Worm (Caenorhabditis elegans) whole organism, L4/young adult: ENCODE measurements around the gene F17C11.12.

ENCODE experiments used
- W03F9.2 ChIP-seq: fragments of 150-350 bp; optimal IDR thresholded peaks from 2 replicates; lab custom pipeline; 2014; ENCODE audit warnings: missing biosample characterization, missing genetic modification characterization
- him-1 ChIP-seq: sonication (generic microtip); optimal IDR thresholded peaks from 2 replicates; lab custom pipeline; 2016; ENCODE audit warnings: missing genotype, missing genetic modification reagents, missing genetic modification characterization, missing compliant biosample characterization

DNA sequence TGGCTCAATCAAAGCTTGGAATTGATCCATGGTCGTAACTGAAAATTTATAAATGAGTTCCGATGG lies 39.8 kb downstream of the F17C11.12 start, which contains the start of gene sec-61.G:
- TF ChIP-seq W03F9.2 (no peak), him-1 (tag; lab: Kevin White, UChicago) (no peak)
